Fruit fly (Drosophila melanogaster) whole organism, embryonic: ENCODE data around the gene CG14431.

Experiments
- Atf-2 ChIP-seq: fragments of 200-800 bp; sonication (Bioruptor generic); optimal IDR thresholded peaks from 2 replicates; lab custom pipeline; 2016; ENCODE audit warnings: missing biosample characterization, missing genetic modification characterization
- B-H2 ChIP-seq: fragments of 200-800 bp; sonication (Bioruptor generic); optimal IDR thresholded peaks from 2 replicates; lab custom pipeline; 2018; ENCODE audit warnings: missing biosample characterization, mild to moderate bottlenecking, missing genetic modification characterization
- CG11085 ChIP-seq: fragments of 200-800 bp; sonication (Bioruptor generic); IDR thresholded peaks from 2 replicates; pipeline ENCODE4 v1.3.6; 2022; ENCODE audit warnings: missing biosample characterization, missing genetic modification characterization
- CG11093 ChIP-seq: fragments of 200-800 bp; sonication (Bioruptor generic); IDR thresholded peaks from 3 replicates; pipeline ENCODE4 v1.3.6; 2022; ENCODE audit warnings: missing biosample characterization, missing genetic modification characterization
- CG11696 ChIP-seq: fragments of 200-800 bp; sonication (Bioruptor generic); IDR thresholded peaks from 2 replicates; pipeline ENCODE4 v1.3.6; 2022; ENCODE audit warnings: missing biosample characterization, missing genetic modification characterization
- CG12155 ChIP-seq: fragments of 200-800 bp; sonication (Bioruptor generic); optimal IDR thresholded peaks from 3 replicates; lab custom pipeline; 2016; ENCODE audit warnings: missing biosample characterization, missing genetic modification characterization
- CG12236 ChIP-seq: fragments of 200-800 bp; sonication (Bioruptor generic); optimal IDR thresholded peaks from 2 replicates; lab custom pipeline; 2016; ENCODE audit warnings: missing biosample characterization, missing genetic modification characterization
- CG13287 ChIP-seq: fragments of 200-800 bp; sonication (Bioruptor generic); IDR thresholded peaks from 2 replicates; pipeline ENCODE4 v1.3.6; 2022; ENCODE audit warnings: missing biosample characterization, missing genetic modification characterization; ENCODE audit not compliant: partially characterized antibody
- CG14710 ChIP-seq: fragments of 200-800 bp; sonication (Bioruptor generic); optimal IDR thresholded peaks from 3 replicates; lab custom pipeline; 2019; ENCODE audit warnings: missing biosample characterization, mild to moderate bottlenecking, missing genetic modification characterization, moderate library complexity
- CG1529 ChIP-seq: fragments of 200-800 bp; sonication (Bioruptor generic); optimal IDR thresholded peaks from 3 replicates; lab custom pipeline; 2018; ENCODE audit warnings: missing biosample characterization, missing genetic modification characterization
- CG15696 ChIP-seq: fragments of 200-800 bp; sonication (Bioruptor generic); optimal IDR thresholded peaks from 2 replicates; lab custom pipeline; 2019; ENCODE audit warnings: missing biosample characterization, mild to moderate bottlenecking, missing genetic modification characterization, moderate library complexity
- CG1602 ChIP-seq: fragments of 200-800 bp; sonication (Bioruptor generic); optimal IDR thresholded peaks from 3 replicates; lab custom pipeline; 2016; ENCODE audit warnings: missing biosample characterization, missing genetic modification characterization
- CG17802 ChIP-seq: fragments of 200-800 bp; sonication (Bioruptor generic); optimal IDR thresholded peaks from 2 replicates; lab custom pipeline; 2018; ENCODE audit warnings: missing biosample characterization, mild to moderate bottlenecking, missing genetic modification characterization, moderate library complexity
- CG17912 ChIP-seq: fragments of 200-800 bp; sonication (Bioruptor generic); optimal IDR thresholded peaks from 2 replicates; lab custom pipeline; 2018; ENCODE audit warnings: missing biosample characterization, mild to moderate bottlenecking, missing genetic modification characterization
- CG2116 ChIP-seq: fragments of 200-800 bp; sonication (Bioruptor generic); optimal IDR thresholded peaks from 3 replicates; lab custom pipeline; 2018; ENCODE audit warnings: missing biosample characterization, mild to moderate bottlenecking, missing genetic modification characterization
- CG7745 ChIP-seq: fragments of 200-800 bp; sonication (Bioruptor generic); optimal IDR thresholded peaks from 2 replicates; lab custom pipeline; 2018; ENCODE audit warnings: missing biosample characterization, mild to moderate bottlenecking, missing genetic modification characterization, moderate library complexity
- CG8765 ChIP-seq: fragments of 200-800 bp; sonication (Bioruptor generic); IDR thresholded peaks from 2 replicates; pipeline ENCODE4 v1.3.6; 2022; ENCODE audit warnings: missing biosample characterization, missing genetic modification characterization
- CG8944 ChIP-seq: fragments of 200-800 bp; sonication (Bioruptor generic); optimal IDR thresholded peaks from 3 replicates; lab custom pipeline; 2016; ENCODE audit warnings: missing biosample characterization, missing genetic modification characterization
- Camta ChIP-seq: fragments of 200-800 bp; sonication (Bioruptor generic); optimal IDR thresholded peaks from 2 replicates; lab custom pipeline; 2016; ENCODE audit warnings: missing biosample characterization, missing genetic modification characterization
- CrebB ChIP-seq: fragments of 200-800 bp; sonication (Bioruptor generic); optimal IDR thresholded peaks from 3 replicates; lab custom pipeline; 2018; ENCODE audit warnings: missing biosample characterization, mild to moderate bottlenecking, missing genetic modification characterization
- E2f1 ChIP-seq: fragments of 200-800 bp; sonication (Bioruptor generic); IDR thresholded peaks from 2 replicates; pipeline ENCODE4 v1.3.6; 2022; ENCODE audit warnings: missing biosample characterization, missing genetic modification characterization
- E2f2 ChIP-seq: fragments of 200-800 bp; sonication (Bioruptor generic); IDR thresholded peaks from 2 replicates; pipeline ENCODE4 v1.3.6; 2022; ENCODE audit warnings: missing biosample characterization, missing genetic modification characterization
- ERR ChIP-seq: fragments of 200-800 bp; sonication (Bioruptor generic); optimal IDR thresholded peaks from 2 replicates; lab custom pipeline; 2016; ENCODE audit warnings: missing biosample characterization, missing genetic modification characterization
- Ets97D ChIP-seq: fragments of 200-800 bp; sonication (Bioruptor generic); optimal IDR thresholded peaks from 3 replicates; lab custom pipeline; 2016; ENCODE audit warnings: missing biosample characterization, missing genetic modification characterization
- Hmr ChIP-seq: fragments of 200-800 bp; sonication (Bioruptor generic); optimal IDR thresholded peaks from 3 replicates; lab custom pipeline; 2017; ENCODE audit warnings: mild to moderate bottlenecking, missing biosample characterization, missing genetic modification reagents, missing genetic modification characterization
- Hr39 ChIP-seq: fragments of >200 bp; optimal IDR thresholded peaks from 2 replicates; lab custom pipeline; 2017
- NC2α ChIP-seq: fragments of 200-800 bp; sonication (Bioruptor generic); optimal IDR thresholded peaks from 2 replicates; lab custom pipeline; 2016; ENCODE audit warnings: missing biosample characterization, missing genetic modification characterization
- Oli ChIP-seq: fragments of 200-800 bp; sonication (Bioruptor generic); optimal IDR thresholded peaks from 2 replicates; lab custom pipeline; 2018; ENCODE audit warnings: missing biosample characterization, mild to moderate bottlenecking, missing genetic modification characterization, moderate library complexity
- Pdp1 ChIP-seq, 2 experiments: fragments of 200-800 bp; sonication (Bioruptor generic); optimal IDR thresholded peaks; 3 replicates each; lab custom pipeline; 2016; ENCODE audit warnings: missing biosample characterization in 2 of 2, missing genetic modification characterization in 2 of 2, mild to moderate bottlenecking in 1 of 2, moderate library complexity in 1 of 2
- Scr ChIP-seq: fragments of 200-800 bp; sonication (Bioruptor generic); IDR thresholded peaks from 2 replicates; pipeline ENCODE4 v1.3.6; 2022; ENCODE audit warnings: missing biosample characterization, missing genetic modification characterization; ENCODE audit not compliant: partially characterized antibody
- Side ChIP-seq: fragments of 200-800 bp; sonication (Bioruptor generic); optimal IDR thresholded peaks from 2 replicates; lab custom pipeline; 2016; ENCODE audit warnings: missing biosample characterization, missing genetic modification characterization
- Sox100B ChIP-seq: fragments of 200-800 bp; sonication (Bioruptor generic); optimal IDR thresholded peaks from 3 replicates; lab custom pipeline; 2018; ENCODE audit warnings: missing biosample characterization, mild to moderate bottlenecking, missing genetic modification characterization
- Ssrp ChIP-seq: fragments of 200-800 bp; sonication (Bioruptor generic); optimal IDR thresholded peaks from 2 replicates; lab custom pipeline; 2018; ENCODE audit warnings: missing biosample characterization, mild to moderate bottlenecking, missing genetic modification characterization, moderate library complexity
- abd-A ChIP-seq: fragments of 200-800 bp; sonication (Bioruptor generic); optimal IDR thresholded peaks from 3 replicates; lab custom pipeline; 2019; ENCODE audit warnings: missing biosample characterization, mild to moderate bottlenecking, missing genetic modification characterization, moderate library complexity
- bsh ChIP-seq, 2 experiments: fragments of 200-800 bp; sonication (Bioruptor generic); optimal IDR thresholded peaks; 2 replicates each; lab custom pipeline; 2017 to 2018; ENCODE audit warnings: mild to moderate bottlenecking in 2 of 2, missing biosample characterization in 2 of 2, missing genetic modification characterization in 2 of 2, moderate library complexity in 1 of 2
- da ChIP-seq: fragments of 200-800 bp; sonication (Bioruptor generic); optimal IDR thresholded peaks from 2 replicates; lab custom pipeline; 2016; ENCODE audit warnings: missing biosample characterization, missing genetic modification characterization
- disco-r ChIP-seq: fragments of 200-800 bp; sonication (Bioruptor generic); optimal IDR thresholded peaks from 2 replicates; lab custom pipeline; 2016; ENCODE audit warnings: missing biosample characterization, missing genetic modification characterization
- esg ChIP-seq: fragments of 200-800 bp; sonication (Bioruptor generic); conservative IDR thresholded peaks from 2 replicates; pipeline ENCODE4 v1.3.6; 2022; ENCODE audit warnings: missing biosample characterization, missing genetic modification characterization
- gsb ChIP-seq: fragments of 200-800 bp; sonication (Bioruptor generic); IDR thresholded peaks from 2 replicates; pipeline ENCODE4 v1.3.6; 2022; ENCODE audit warnings: missing biosample characterization, missing genetic modification characterization
- gsb-n ChIP-seq: fragments of 200-800 bp; sonication (Bioruptor generic); optimal IDR thresholded peaks from 3 replicates; lab custom pipeline; 2018; ENCODE audit warnings: missing biosample characterization, mild to moderate bottlenecking, missing genetic modification characterization
- her ChIP-seq: fragments of 200-800 bp; sonication (Bioruptor generic); optimal IDR thresholded peaks from 2 replicates; lab custom pipeline; 2016; ENCODE audit warnings: missing biosample characterization, missing genetic modification characterization
- klu ChIP-seq: fragments of 200-800 bp; sonication (Bioruptor generic); IDR thresholded peaks from 2 replicates; pipeline ENCODE4 v1.3.6; 2022; ENCODE audit warnings: missing biosample characterization, missing genetic modification characterization
- maf-S ChIP-seq: fragments of 200-800 bp; sonication (Bioruptor generic); optimal IDR thresholded peaks from 2 replicates; lab custom pipeline; 2016; ENCODE audit warnings: missing biosample characterization, missing genetic modification characterization
- otp ChIP-seq: fragments of 200-800 bp; sonication (Bioruptor generic); IDR thresholded peaks from 3 replicates; pipeline ENCODE4, ENCODE4 v1.3.6; 2022; ENCODE audit warnings: missing biosample characterization, missing genetic modification characterization
- pb ChIP-seq: fragments of 200-800 bp; sonication (Bioruptor generic); optimal IDR thresholded peaks from 3 replicates; lab custom pipeline; 2016; ENCODE audit warnings: missing biosample characterization, missing genetic modification characterization
- shn ChIP-seq: fragments of 200-800 bp; sonication (Bioruptor generic); optimal IDR thresholded peaks from 3 replicates; lab custom pipeline; 2016; ENCODE audit warnings: missing biosample characterization, missing genetic modification characterization
- slbo ChIP-seq: fragments of 200-800 bp; sonication (Bioruptor generic); IDR thresholded peaks from 2 replicates; pipeline ENCODE4 v1.3.6; 2022; ENCODE audit warnings: missing biosample characterization, missing genetic modification characterization
- stc ChIP-seq: fragments of 200-800 bp; sonication (Bioruptor generic); IDR thresholded peaks from 2 replicates; pipeline ENCODE4 v1.3.6; 2022; ENCODE audit warnings: missing biosample characterization, missing genetic modification characterization
- tna ChIP-seq: fragments of 200-800 bp; sonication (Bioruptor generic); IDR thresholded peaks from 2 replicates; pipeline ENCODE4 v1.3.6; 2022; ENCODE audit warnings: missing biosample characterization, missing genetic modification characterization; ENCODE audit not compliant: partially characterized antibody
- vvl ChIP-seq: fragments of 200-800 bp; sonication (Bioruptor generic); IDR thresholded peaks from 2 replicates; pipeline ENCODE4 v1.3.6; 2022; ENCODE audit warnings: missing biosample characterization, missing genetic modification characterization

The CG14431 gene

DNA sequence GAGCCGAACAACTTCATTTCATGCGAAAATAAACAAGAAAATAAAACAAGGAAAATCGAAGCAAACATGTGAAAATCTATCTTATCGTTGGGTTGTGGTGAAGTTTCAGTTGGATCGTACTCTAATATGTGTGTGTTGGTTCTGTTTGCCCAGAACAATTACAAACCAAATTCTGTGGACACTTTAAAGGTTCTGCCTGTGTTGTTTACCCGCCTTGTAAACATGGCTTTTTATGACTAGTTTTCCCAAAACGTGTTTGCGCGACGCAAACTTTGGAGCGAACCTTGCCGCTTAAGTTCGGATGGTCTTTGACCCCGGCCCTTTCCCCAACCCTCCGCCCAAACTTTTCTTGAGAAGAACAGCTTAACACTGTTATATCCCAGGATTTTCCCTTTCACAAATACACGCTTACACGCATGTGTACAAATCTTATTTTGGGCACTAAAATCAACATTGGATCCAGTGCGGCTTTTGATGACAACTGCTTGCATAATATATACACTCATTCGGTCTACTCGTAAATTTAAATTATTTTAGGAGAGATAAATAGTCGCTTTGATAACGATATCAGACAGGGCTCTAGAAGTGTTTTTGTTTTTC, 96.1 kb downstream of the CG14431 start (continued):
- TF ChIP-seq CG15696 (tag; lab: Kevin White, UChicago) (peak; percentile 98), her (GFP tag; lab: Kevin White, UChicago) (peak; percentile 87), klu (GFP tag; lab: Robert Waterston, UW) (0 out of 2 replicates have a peak, but pooled peaks have one; percentile 34), CG7745 (tag; lab: Kevin White, UChicago) (peak; percentile 95), CG17802 (tag; lab: Kevin White, UChicago) (peak; percentile 30), Ets97D (peak; percentile 25), Side (GFP tag; lab: Kevin White, UChicago) (peak; percentile 90), slbo (GFP tag; lab: Robert Waterston, UW) (0 out of 2 replicates have a peak, but pooled peaks have one; percentile 23), CG1602 (GFP tag; lab: Kevin White, UChicago) (peak; percentile 83), CG14710 (peak; percentile 92), tna (GFP tag; lab: Robert Waterston, UW) (no peak), CG11093 (GFP tag; lab: Robert Waterston, UW) (peak; percentile 72; the same call in 1 of the 3 replicates), CG2116 (peak; percentile 72), da (peak; percentile 72), maf-S (GFP tag; lab: Kevin White, UChicago) (peak; percentile 80), CG8944 (GFP tag; lab: Kevin White, UChicago) (peak; percentile 86), vvl (GFP tag; lab: Robert Waterston, UW) (peak; percentile 79), Hr39 (lab: Kevin White, UChicago) (no peak), CG8765 (GFP tag; lab: Robert Waterston, UW) (no peak), esg (GFP tag; lab: Robert Waterston, UW) (no peak), Ssrp (tag; lab: Kevin White, UChicago) (peak; percentile 17), NC2α (GFP tag; lab: Kevin White, UChicago) (peak; percentile 90), bsh (GFP tag; optimal IDR thresholded peaks at IDR 0.05; lab: Kevin White, UChicago) (peak in 1 of 2 experiments; percentile 87), E2f2 (peak; percentile 65), CrebB (tag; lab: Kevin White, UChicago) (peak; percentile 90), abd-A (no peak), otp (GFP tag; lab: Robert Waterston, UW) (peak; percentile 95), CG12236 (GFP tag; lab: Kevin White, UChicago) (peak; percentile 97), Pdp1 (GFP tag; optimal IDR thresholded peaks at IDR 0.05; lab: Kevin White, UChicago) (peak; percentile 64 to 76), CG13287 (no peak), CG11085 (GFP tag; lab: Robert Waterston, UW) (peak; percentile 42; the same call in 1 of the 2 replicates), gsb-n (tag; lab: Kevin White, UChicago) (peak; percentile 92), B-H2 (GFP tag; lab: Kevin White, UChicago) (no peak), CG1529 (GFP tag; lab: Kevin White, UChicago) (peak; percentile 88), disco-r (GFP tag; lab: Kevin White, UChicago) (peak; percentile 81), Hmr (GFP tag; lab: Kevin White, UChicago) (peak; percentile 87), Camta (GFP tag; lab: Kevin White, UChicago) (peak; percentile 90), CG17912 (GFP tag; lab: Kevin White, UChicago) (peak; percentile 62), Scr (no peak), Atf-2 (peak; percentile 88), ERR (GFP tag; lab: Kevin White, UChicago) (peak; percentile 48), pb (peak; percentile 75), CG12155 (GFP tag; lab: Kevin White, UChicago) (peak; percentile 42), E2f1 (GFP tag; lab: Robert Waterston, UW) (peak; percentile 66; the same call in 1 of the 2 replicates), Oli (tag; lab: Kevin White, UChicago) (peak; percentile 39), stc (GFP tag; lab: Robert Waterston, UW) (peak; percentile 57; the same call in 1 of the 2 replicates), Sox100B (GFP tag; lab: Kevin White, UChicago) (peak; percentile 85), CG11696 (peak; percentile 44; the same call in 1 of the 2 replicates), shn (GFP tag; lab: Kevin White, UChicago) (peak; percentile 80), gsb (GFP tag; lab: Robert Waterston, UW) (peak; percentile 20; the same call in 1 of the 2 replicates)
